Fruit fly (Drosophila melanogaster) whole organism, embryonic: ENCODE results near the gene pav.

Experiments
- ATbp ChIP-seq: fragments of 200-800 bp; sonication (Bioruptor generic); optimal IDR thresholded peaks from 2 replicates; lab custom pipeline; 2017; ENCODE audit warnings: missing biosample characterization, mild to moderate bottlenecking, missing genetic modification characterization, missing genetic modification reagents
- Atf-2 ChIP-seq: fragments of 200-800 bp; sonication (Bioruptor generic); optimal IDR thresholded peaks from 2 replicates; lab custom pipeline; 2016; ENCODE audit warnings: missing biosample characterization, missing genetic modification characterization
- Awh ChIP-seq: fragments of 200-800 bp; sonication (Bioruptor generic); IDR thresholded peaks from 2 replicates; pipeline ENCODE4, ENCODE4 v1.3.6; 2022; ENCODE audit warnings: missing biosample characterization, missing genetic modification characterization
- Blimp-1 ChIP-seq: fragments of 200-800 bp; sonication (Bioruptor generic); optimal IDR thresholded peaks from 3 replicates; lab custom pipeline; 2018; ENCODE audit warnings: missing biosample characterization, missing genetic modification characterization, mild to moderate bottlenecking, moderate library complexity, missing genetic modification reagents
- CG11247 ChIP-seq: fragments of 200-800 bp; sonication (Bioruptor generic); IDR thresholded peaks from 2 replicates; pipeline ENCODE4 v1.3.6; 2022; ENCODE audit warnings: missing biosample characterization, missing genetic modification characterization
- CG11560 ChIP-seq: fragments of 200-800 bp; sonication (Bioruptor generic); IDR thresholded peaks from 3 replicates; pipeline ENCODE4 v1.3.6; 2022; ENCODE audit warnings: missing biosample characterization, missing genetic modification characterization
- CG12155 ChIP-seq: fragments of 200-800 bp; sonication (Bioruptor generic); optimal IDR thresholded peaks from 3 replicates; lab custom pipeline; 2016; ENCODE audit warnings: missing biosample characterization, missing genetic modification characterization
- CG12769 ChIP-seq: fragments of 200-800 bp; sonication (Bioruptor generic); optimal IDR thresholded peaks from 2 replicates; lab custom pipeline; 2019; ENCODE audit warnings: missing biosample characterization, mild to moderate bottlenecking, missing genetic modification characterization, moderate library complexity
- CG13296 ChIP-seq: fragments of 200-800 bp; sonication (Bioruptor generic); optimal IDR thresholded peaks from 3 replicates; lab custom pipeline; 2018; ENCODE audit warnings: missing biosample characterization, mild to moderate bottlenecking, missing genetic modification characterization
- CG15601 ChIP-seq: fragments of 200-800 bp; sonication (Bioruptor generic); optimal IDR thresholded peaks from 3 replicates; lab custom pipeline; 2019; ENCODE audit warnings: missing biosample characterization, mild to moderate bottlenecking, missing genetic modification characterization, moderate library complexity
- CG17612 ChIP-seq: fragments of 200-800 bp; sonication (Bioruptor generic); IDR thresholded peaks from 2 replicates; pipeline ENCODE4 v1.3.6; 2022; ENCODE audit warnings: missing biosample characterization, missing genetic modification characterization
- CG18619 ChIP-seq: fragments of 200-800 bp; sonication (Bioruptor generic); optimal IDR thresholded peaks from 3 replicates; lab custom pipeline; 2017; ENCODE audit warnings: missing biosample characterization, mild to moderate bottlenecking, missing genetic modification characterization
- CG2889 ChIP-seq: fragments of 200-800 bp; sonication (Bioruptor generic); IDR thresholded peaks from 3 replicates; pipeline ENCODE4 v1.3.6; 2022; ENCODE audit warnings: missing biosample characterization, missing genetic modification characterization
- CG6689 ChIP-seq: fragments of 200-800 bp; sonication (Bioruptor generic); IDR thresholded peaks from 2 replicates; pipeline ENCODE4 v1.3.6; 2022; ENCODE audit warnings: missing biosample characterization, missing genetic modification characterization
- CG7839 ChIP-seq: fragments of 200-800 bp; sonication (Bioruptor generic); optimal IDR thresholded peaks from 3 replicates; lab custom pipeline; 2018; ENCODE audit warnings: missing biosample characterization, mild to moderate bottlenecking, missing genetic modification characterization, moderate library complexity
- CG7987 ChIP-seq: fragments of 200-800 bp; sonication (Bioruptor generic); optimal IDR thresholded peaks from 2 replicates; lab custom pipeline; 2018; ENCODE audit warnings: missing biosample characterization, mild to moderate bottlenecking, missing genetic modification characterization, moderate library complexity
- CG9609 ChIP-seq: fragments of 200-800 bp; sonication (Bioruptor generic); optimal IDR thresholded peaks from 3 replicates; lab custom pipeline; 2016; ENCODE audit warnings: missing biosample characterization, missing genetic modification characterization
- CTCF ChIP-seq: fragments of 200-800 bp; sonication (Bioruptor generic); optimal IDR thresholded peaks from 2 replicates; lab custom pipeline; 2017; ENCODE audit warnings: missing biosample characterization, mild to moderate bottlenecking, missing genetic modification characterization, moderate library complexity
- Dll ChIP-seq: fragments of 200-800 bp; sonication (Bioruptor generic); IDR thresholded peaks from 4 replicates; pipeline ENCODE4 v1.3.6; 2022; ENCODE audit warnings: missing biosample characterization, missing genetic modification characterization; ENCODE audit not compliant: partially characterized antibody
- Fer1 ChIP-seq: fragments of 200-800 bp; sonication (Bioruptor generic); optimal IDR thresholded peaks from 2 replicates; lab custom pipeline; 2017; ENCODE audit warnings: missing biosample characterization, mild to moderate bottlenecking, missing genetic modification characterization
- HmgD ChIP-seq: fragments of 200-800 bp; sonication (Bioruptor generic); optimal IDR thresholded peaks from 3 replicates; lab custom pipeline; 2016; ENCODE audit warnings: missing biosample characterization, missing genetic modification characterization
- HmgZ ChIP-seq: fragments of 200-800 bp; sonication (Bioruptor generic); optimal IDR thresholded peaks from 2 replicates; lab custom pipeline; 2018; ENCODE audit warnings: missing biosample characterization, mild to moderate bottlenecking, missing genetic modification characterization
- Hmr ChIP-seq: fragments of 200-800 bp; sonication (Bioruptor generic); optimal IDR thresholded peaks from 3 replicates; lab custom pipeline; 2017; ENCODE audit warnings: mild to moderate bottlenecking, missing biosample characterization, missing genetic modification reagents, missing genetic modification characterization
- Jarid2 ChIP-seq: fragments of 200-800 bp; sonication (Bioruptor generic); optimal IDR thresholded peaks from 3 replicates; lab custom pipeline; 2017; ENCODE audit warnings: mild to moderate bottlenecking, missing biosample characterization, missing genetic modification reagents, missing genetic modification characterization
- Lim3 ChIP-seq: fragments of 200-800 bp; sonication (Bioruptor generic); IDR thresholded peaks from 2 replicates; pipeline ENCODE4 v1.3.6; 2022; ENCODE audit warnings: missing biosample characterization, missing genetic modification characterization
- Max ChIP-seq: fragments of 200-800 bp; sonication (Bioruptor generic); optimal IDR thresholded peaks from 2 replicates; lab custom pipeline; 2016; ENCODE audit warnings: missing biosample characterization, mild to moderate bottlenecking, missing genetic modification characterization
- Med ChIP-seq: fragments of 200-800 bp; sonication (Bioruptor generic); peaks from one replicate; lab custom pipeline; 2016; ENCODE audit warnings: missing biosample characterization, missing genetic modification characterization, mild to moderate bottlenecking, inconsistent platforms, moderate library complexity
- NC2α ChIP-seq: fragments of 200-800 bp; sonication (Bioruptor generic); optimal IDR thresholded peaks from 2 replicates; lab custom pipeline; 2016; ENCODE audit warnings: missing biosample characterization, missing genetic modification characterization
- Opbp ChIP-seq: fragments of 200-800 bp; sonication (Bioruptor generic); IDR thresholded peaks from 3 replicates; pipeline ENCODE4 v1.3.6; 2022; ENCODE audit warnings: missing biosample characterization, missing genetic modification characterization; ENCODE audit not compliant: partially characterized antibody
- Rfx ChIP-seq: fragments of 200-800 bp; sonication (Bioruptor generic); IDR thresholded peaks from 2 replicates; pipeline ENCODE4 v1.3.6; 2022; ENCODE audit warnings: missing biosample characterization, missing genetic modification characterization
- Trl ChIP-seq, 3 experiments: fragments of >200 bp in 2 of 3; fragments of 200-800 bp in 1 of 3; sonication (Bioruptor generic) in 1 of 3; optimal IDR thresholded peaks; 2 replicates in 1 of 3; 3 replicates in 2 of 3; lab custom pipeline; 2016 to 2017; ENCODE audit warnings: missing biosample characterization in 1 of 3, missing genetic modification characterization in 1 of 3
- Vsx1 ChIP-seq: fragments of 200-800 bp; sonication (Bioruptor generic); optimal IDR thresholded peaks from 2 replicates; lab custom pipeline; 2017; ENCODE audit warnings: missing biosample characterization, mild to moderate bottlenecking, missing genetic modification characterization, missing genetic modification reagents
- ac ChIP-seq: fragments of 200-800 bp; sonication (Bioruptor generic); optimal IDR thresholded peaks from 3 replicates; lab custom pipeline; 2017; ENCODE audit warnings: missing biosample characterization, mild to moderate bottlenecking, missing genetic modification characterization
- cas ChIP-seq: fragments of 200-800 bp; sonication (Bioruptor generic); IDR thresholded peaks from 2 replicates; pipeline ENCODE4 v1.3.6; 2022; ENCODE audit warnings: missing biosample characterization, missing genetic modification characterization
- chinmo ChIP-seq: fragments of 200-800 bp; sonication (Bioruptor generic); IDR thresholded peaks from 4 replicates; pipeline ENCODE4 v1.3.6; 2022; ENCODE audit warnings: missing biosample characterization, missing genetic modification characterization; ENCODE audit not compliant: partially characterized antibody
- chm ChIP-seq: fragments of 200-800 bp; sonication (Bioruptor generic); IDR thresholded peaks from 2 replicates; pipeline ENCODE4 v1.3.6; 2022; ENCODE audit warnings: missing biosample characterization, missing genetic modification characterization
- crol ChIP-seq: fragments of 200-800 bp; sonication (Bioruptor generic); IDR thresholded peaks from 2 replicates; pipeline ENCODE4 v1.3.6; 2022; ENCODE audit warnings: missing biosample characterization, missing genetic modification characterization
- exex ChIP-seq: fragments of 200-800 bp; sonication (Bioruptor generic); optimal IDR thresholded peaks from 4 replicates; lab custom pipeline; 2018; ENCODE audit warnings: missing biosample characterization, mild to moderate bottlenecking, missing genetic modification characterization, moderate library complexity
- gcm ChIP-seq: fragments of 200-800 bp; sonication (Bioruptor generic); optimal IDR thresholded peaks from 2 replicates; lab custom pipeline; 2019; ENCODE audit warnings: missing biosample characterization, mild to moderate bottlenecking, missing genetic modification characterization, moderate library complexity
- gro ChIP-seq: fragments of 200-800 bp; sonication (Bioruptor generic); optimal IDR thresholded peaks from 2 replicates; lab custom pipeline; 2016; ENCODE audit warnings: missing biosample characterization, missing genetic modification characterization
- hbn ChIP-seq: fragments of 200-800 bp; sonication (Bioruptor generic); IDR thresholded peaks from 2 replicates; pipeline ENCODE4 v1.3.6; 2022; ENCODE audit warnings: missing biosample characterization, missing genetic modification characterization; ENCODE audit not compliant: partially characterized antibody
- hkb ChIP-seq, 2 experiments: fragments of 200-800 bp in 1 of 2; fragments of >200 bp in 1 of 2; sonication (Bioruptor generic) in 1 of 2; IDR thresholded peaks in 1 of 2; optimal IDR thresholded peaks in 1 of 2; 2 replicates each; pipeline versions ENCODE4 v1.3.6 to Lab custom; 2017 to 2022; ENCODE audit warnings: missing biosample characterization in 1 of 2, missing genetic modification characterization in 1 of 2
- knrl ChIP-seq: fragments of 200-800 bp; sonication (Bioruptor generic); IDR thresholded peaks from 3 replicates; pipeline ENCODE4 v1.3.6; 2022; ENCODE audit warnings: missing biosample characterization, missing genetic modification characterization; ENCODE audit not compliant: partially characterized antibody
- lab ChIP-seq: fragments of 200-800 bp; sonication (Bioruptor generic); optimal IDR thresholded peaks from 3 replicates; lab custom pipeline; 2017; ENCODE audit warnings: missing biosample characterization, missing genetic modification characterization, mild to moderate bottlenecking, moderate library complexity, missing genetic modification reagents
- lov ChIP-seq, 2 experiments: fragments of 200-800 bp in 1 of 2; fragments of >200 bp in 1 of 2; sonication (Bioruptor generic) in 1 of 2; IDR thresholded peaks in 1 of 2; optimal IDR thresholded peaks in 1 of 2; 2 replicates in 1 of 2; 3 replicates in 1 of 2; pipeline versions ENCODE4 v1.3.6 to Lab custom; 2017 to 2022; ENCODE audit warnings: missing biosample characterization in 1 of 2, missing genetic modification characterization in 1 of 2
- phol ChIP-seq: fragments of 200-800 bp; sonication (Bioruptor generic); optimal IDR thresholded peaks from 3 replicates; lab custom pipeline; 2018; ENCODE audit warnings: missing biosample characterization, mild to moderate bottlenecking, missing genetic modification characterization, moderate library complexity
- so ChIP-seq: fragments of 200-800 bp; sonication (Bioruptor generic); IDR thresholded peaks from 3 replicates; pipeline ENCODE4 v1.3.6; 2022; ENCODE audit warnings: missing biosample characterization, missing genetic modification characterization
- unc-4 ChIP-seq: fragments of 200-800 bp; sonication (Bioruptor generic); IDR thresholded peaks from 2 replicates; pipeline ENCODE4 v1.3.6; 2022; ENCODE audit warnings: missing biosample characterization, missing genetic modification characterization; ENCODE audit not compliant: partially characterized antibody
- vvl ChIP-seq: fragments of 200-800 bp; sonication (Bioruptor generic); IDR thresholded peaks from 2 replicates; pipeline ENCODE4 v1.3.6; 2022; ENCODE audit warnings: missing biosample characterization, missing genetic modification characterization

The pav gene

DNA sequence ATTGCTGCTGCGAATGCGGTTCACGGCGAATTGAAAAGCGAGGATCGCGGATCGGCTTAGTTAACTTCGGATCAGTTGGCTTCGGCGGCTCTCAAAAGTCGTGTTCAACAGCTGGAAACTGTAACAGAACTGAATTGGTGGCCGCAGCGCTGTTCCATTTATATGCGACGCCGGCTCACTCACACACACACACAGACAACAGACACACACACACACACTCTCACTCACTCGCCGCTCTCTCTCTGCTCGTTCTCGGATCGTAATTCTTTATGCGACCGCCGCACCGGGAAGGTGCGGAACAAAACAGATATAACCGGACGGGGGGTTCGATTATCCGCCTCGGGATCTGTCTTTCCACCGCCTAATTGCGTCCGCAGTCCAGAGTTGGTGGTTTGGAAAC lies 15.4 kb upstream of the pav start, which contains the start of gene CG46460 (continued):
- no peak for TF ChIP-seq CG6689 (GFP tag; lab: Robert Waterston, UW)
- TF ChIP-seq CG7839, result no peak
- peak; percentile 27 for TF ChIP-seq Hmr
- peak; percentile 69 for TF ChIP-seq chm (GFP tag; lab: Robert Waterston, UW)
- TF ChIP-seq Rfx (GFP tag; lab: Robert Waterston, UW), result 0 out of 2 replicates have a peak, but pooled peaks have one; percentile 12
- TF ChIP-seq CG11560 (tag; lab: Robert Waterston, UW), result no peak
- TF ChIP-seq chinmo, result peak; percentile 84; the same call in 3 of the 4 replicates
- 0 out of 2 replicates have a peak, but pooled peaks have one; percentile 16 for TF ChIP-seq cas (GFP tag; lab: Robert Waterston, UW)
- TF ChIP-seq NC2α, result peak; percentile 69
- TF ChIP-seq CG13296 (GFP tag; lab: Kevin White, UChicago), result no peak
- peak; percentile 41; the same call in 1 of the 2 replicates for TF ChIP-seq vvl
- no peak for TF ChIP-seq gro (GFP tag; lab: Kevin White, UChicago)
- TF ChIP-seq Fer1, result no peak
- TF ChIP-seq Lim3, result no peak
- no peak for TF ChIP-seq CG9609 (GFP tag; lab: Kevin White, UChicago)
- TF ChIP-seq gcm (GFP tag; lab: Kevin White, UChicago), result no peak
- peak; percentile 84 for TF ChIP-seq Med (GFP tag; lab: Kevin White, UChicago)
- no peak for TF ChIP-seq CG11247 (GFP tag; lab: Robert Waterston, UW)
- no peak for TF ChIP-seq unc-4 (GFP tag; lab: Robert Waterston, UW)
- TF ChIP-seq CG7987 (GFP tag; lab: Kevin White, UChicago), result no peak
- TF ChIP-seq crol (GFP tag; lab: Robert Waterston, UW), result peak; percentile 57
- TF ChIP-seq Awh (GFP tag; lab: Robert Waterston, UW), result no peak
- peak; percentile 55 to 67 for TF ChIP-seq Trl (optimal IDR thresholded peaks at IDR 0.05; lab: Kevin White, UChicago)
- TF ChIP-seq Trl (GFP tag; optimal IDR thresholded peaks at IDR 0.05; lab: Kevin White, UChicago), result no peak
- TF ChIP-seq ATbp (GFP tag; lab: Kevin White, UChicago), result no peak
- peak; percentile 4 for TF ChIP-seq HmgZ (tag; lab: Kevin White, UChicago)
- TF ChIP-seq Blimp-1 (GFP tag; lab: Kevin White, UChicago), result no peak
- TF ChIP-seq CG17612 (GFP tag; lab: Robert Waterston, UW), result no peak
- peak; percentile 2 for TF ChIP-seq CG15601 (tag; lab: Kevin White, UChicago)
- peak; percentile 67; the same call in 2 of the 3 replicates for TF ChIP-seq so (GFP tag; lab: Robert Waterston, UW)
- TF ChIP-seq Max, result no peak
- no peak for TF ChIP-seq hkb (optimal IDR thresholded peaks at IDR 0.05; lab: Kevin White, UChicago)
- 0 out of 2 replicates have a peak, but pooled peaks have one; percentile 9 for TF ChIP-seq hkb (GFP tag; IDR thresholded peaks at IDR 0.05; lab: Robert Waterston, UW)
- TF ChIP-seq hbn (GFP tag; lab: Robert Waterston, UW), result no peak
- TF ChIP-seq HmgD (GFP tag; lab: Kevin White, UChicago), result no peak
- no peak for TF ChIP-seq lov (optimal IDR thresholded peaks at IDR 0.05; lab: Kevin White, UChicago)
- TF ChIP-seq lov (GFP tag; IDR thresholded peaks at IDR 0.05; lab: Robert Waterston, UW), result 0 out of 3 replicates have a peak, but pooled peaks have one; percentile 28
- TF ChIP-seq knrl (GFP tag; lab: Robert Waterston, UW), result no peak
- TF ChIP-seq ac (GFP tag; lab: Kevin White, UChicago), result peak; percentile 9
- TF ChIP-seq Opbp (GFP tag; lab: Robert Waterston, UW), result peak; percentile 43; the same call in 1 of the 3 replicates
- no peak for TF ChIP-seq phol
- TF ChIP-seq CG12769 (tag; lab: Kevin White, UChicago), result peak; percentile 19
- no peak for TF ChIP-seq Atf-2 (GFP tag; lab: Kevin White, UChicago)
- TF ChIP-seq Vsx1, result peak; percentile 26
- no peak for TF ChIP-seq exex
- TF ChIP-seq CG2889 (GFP tag; lab: Robert Waterston, UW), result no peak
- peak; percentile 19 for TF ChIP-seq lab (GFP tag; lab: Kevin White, UChicago)
- no peak for TF ChIP-seq CTCF
- TF ChIP-seq CG12155 (GFP tag; lab: Kevin White, UChicago), result no peak
- peak; percentile 84 for TF ChIP-seq Jarid2
- TF ChIP-seq Dll (GFP tag; lab: Robert Waterston, UW), result 0 out of 4 replicates have a peak, but pooled peaks have one; percentile 22
- no peak for TF ChIP-seq CG18619
